Worm (Caenorhabditis elegans): Measurements from ENCODE around the gene srd-1.

The srd-1 gene

DNA sequence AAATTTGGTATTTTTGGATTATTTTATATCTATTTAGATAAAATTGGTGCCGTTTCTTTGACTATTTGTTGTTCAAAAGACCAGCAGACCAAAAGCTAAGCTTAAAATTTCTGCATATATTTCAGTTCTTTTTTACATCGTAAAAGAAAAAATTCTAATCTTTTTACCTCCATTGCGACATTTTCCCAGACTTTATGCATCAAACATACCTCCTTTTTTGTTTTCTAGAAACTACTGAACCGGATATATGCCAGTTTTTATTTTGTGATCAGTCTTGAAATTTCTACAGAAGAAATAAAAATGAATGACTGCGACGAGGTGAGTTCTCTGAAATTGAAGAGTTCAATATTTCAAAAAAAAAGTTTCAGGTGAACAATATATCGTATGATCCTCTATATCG is 12.1 kb upstream of the srd-1 start, which contains the start of gene srb-6:
Gene srb-6, plus strand, starts transcription at position 301 of the 400 bp plus-strand sequence.
- no peak for TF ChIP-seq unc-62 (GFP tag; optimal IDR thresholded peaks at IDR 0.05)

ce11 chrII:10192207-10192606 is 9.7 kb upstream of the srd-1 start, which contains the start of gene R05H5.7:
TSS of gene R05H5.7 (plus strand) at chrII:10192507.
- no peak for TF ChIP-seq unc-62 (GFP tag; optimal IDR thresholded peaks at IDR 0.05)

ce11 chrII:10189369-10189768 is 6.8 kb upstream of the srd-1 start, which contains the start of gene cdc-25.4:
TSS of gene cdc-25.4 (minus strand) at chrII:10189469.
- TF ChIP-seq unc-62 (GFP tag; optimal IDR thresholded peaks at IDR 0.05): no peak

- no peak for TF ChIP-seq unc-62 (GFP tag; optimal IDR thresholded peaks at IDR 0.05)
These were observed 5.3 kb upstream of the srd-1 start, which contains the start of gene srd-2 for ce11 chrII:10187808-10188207. TSS of gene srd-2 (minus strand) at chrII:10187908.

ce11 chrII:10174338-10174737 is 8.2 kb downstream of the srd-1 start, which contains the start of gene F33H1.4:
TSS of gene F33H1.4 (plus strand) at chrII:10174648.
- TF ChIP-seq unc-62 (GFP tag; optimal IDR thresholded peaks at IDR 0.05): no peak

DNA sequence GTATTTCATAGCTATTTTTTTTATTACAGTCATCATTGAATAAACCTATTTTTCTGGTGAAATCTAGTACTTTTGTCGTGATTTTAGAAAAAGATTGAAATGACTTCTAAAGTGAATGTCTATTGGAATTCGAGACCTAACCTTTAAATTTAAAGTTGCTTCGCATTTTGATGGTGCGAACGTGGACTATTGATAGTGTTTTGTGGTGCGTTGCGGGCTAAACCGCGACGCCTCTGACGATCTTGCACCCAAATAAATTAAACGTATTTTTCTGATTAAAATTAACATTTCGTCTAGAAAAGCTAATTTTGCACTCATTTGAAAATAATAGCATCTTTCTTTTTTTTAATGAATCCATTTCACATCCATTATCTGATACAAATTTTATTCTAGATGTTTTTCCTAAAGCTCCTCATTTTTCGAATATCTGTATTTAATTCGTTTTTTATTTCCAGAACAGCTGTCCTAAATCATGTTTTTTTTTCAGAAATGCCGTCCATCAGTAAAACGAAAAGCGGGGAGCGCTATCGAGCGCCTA is 10.0 kb downstream of the srd-1 start, which contains the start of gene wbp-11:
Gene wbp-11, plus strand, starts transcription at position 488 of the 538 bp plus-strand sequence.
- no peak for TF ChIP-seq unc-62 (GFP tag; optimal IDR thresholded peaks at IDR 0.05)

- TF ChIP-seq unc-62 (GFP tag; optimal IDR thresholded peaks at IDR 0.05): no peak
These were observed 11.7 kb downstream of the srd-1 start, which contains the start of gene gpd-4 for ce11 chrII:10170837-10171318. TSS of gene gpd-4 (plus strand) at chrII:10171268.

- TF ChIP-seq unc-62 (GFP tag; optimal IDR thresholded peaks at IDR 0.05): no peak
These were observed 13.4 kb downstream of the srd-1 start, which contains the start of gene daf-19 for ce11 chrII:10168905-10169782. TSS of gene daf-19 (minus strand) at chrII:10169346.

DNA sequence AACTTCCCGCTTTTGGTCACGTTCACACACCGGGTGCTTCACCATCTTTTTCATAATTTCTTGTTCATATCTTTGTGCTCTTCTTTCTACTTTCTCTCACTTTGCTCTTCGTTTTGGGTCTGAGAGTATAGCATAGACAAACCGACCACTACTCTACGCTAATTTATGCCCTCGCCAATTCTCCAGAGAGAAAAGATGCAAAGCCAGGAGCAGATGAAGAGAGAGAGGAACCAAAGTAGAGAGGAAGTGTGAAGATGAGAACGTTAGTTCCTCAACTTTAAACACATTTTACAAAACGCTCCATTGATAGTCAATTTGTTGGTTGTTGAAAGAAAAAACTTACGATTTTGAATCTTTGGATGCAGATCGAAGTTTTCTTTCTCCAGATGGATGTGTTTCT is 14.8 kb downstream of the srd-1 start:
- no peak for TF ChIP-seq unc-62 (GFP tag; optimal IDR thresholded peaks at IDR 0.05)

DNA sequence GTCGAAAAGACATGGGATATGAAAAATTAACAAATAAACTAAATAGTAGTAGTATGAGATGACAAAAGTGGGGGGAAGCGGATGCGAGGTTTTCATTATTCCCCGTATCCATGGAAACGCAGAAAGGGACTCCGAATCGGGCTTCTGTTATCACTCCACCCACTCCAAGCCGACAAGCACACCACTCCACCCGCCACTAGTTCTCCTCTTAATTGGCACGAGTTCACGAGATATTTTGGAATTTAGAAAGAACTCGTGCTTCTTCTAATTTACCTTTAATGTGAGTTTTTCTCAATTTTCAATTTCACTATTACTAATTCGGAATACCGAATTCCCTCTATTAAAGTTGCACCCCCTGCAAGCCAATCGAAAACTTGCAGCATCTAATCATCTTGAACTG is 16.2 kb downstream of the srd-1 start:
- TF ChIP-seq unc-62 (GFP tag; optimal IDR thresholded peaks at IDR 0.05): no peak

- no peak for TF ChIP-seq unc-62 (GFP tag; optimal IDR thresholded peaks at IDR 0.05)
These were observed 18.4 kb downstream of the srd-1 start for ce11 chrII:10164137-10164536.

DNA sequence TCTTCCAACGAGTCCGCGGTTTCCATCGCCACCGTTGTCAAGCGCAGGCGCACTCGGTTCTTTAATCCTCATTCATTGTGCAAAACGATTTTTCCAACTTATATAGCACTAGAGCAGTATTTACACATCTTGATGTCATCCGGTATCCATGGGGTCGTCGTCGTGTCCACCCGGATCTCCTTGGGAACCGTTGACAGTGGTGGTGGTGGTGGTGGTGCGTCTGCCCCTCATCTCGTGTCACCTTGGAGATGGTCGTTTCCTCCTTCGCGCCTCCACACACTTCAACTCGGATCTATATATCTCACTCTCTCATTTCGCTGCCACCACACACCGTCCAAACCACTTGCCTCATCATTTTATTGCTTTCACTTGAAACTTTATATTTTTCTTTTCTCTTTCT is 19.7 kb downstream of the srd-1 start:
- no peak for TF ChIP-seq unc-62 (GFP tag; optimal IDR thresholded peaks at IDR 0.05)

ce11 chrII:10155106-10155505 is 27.4 kb downstream of the srd-1 start, which contains the start of gene nlp-63:
TSS of gene nlp-63 (plus strand) at chrII:10155406.
- no peak for TF ChIP-seq unc-62 (GFP tag; optimal IDR thresholded peaks at IDR 0.05)

DNA sequence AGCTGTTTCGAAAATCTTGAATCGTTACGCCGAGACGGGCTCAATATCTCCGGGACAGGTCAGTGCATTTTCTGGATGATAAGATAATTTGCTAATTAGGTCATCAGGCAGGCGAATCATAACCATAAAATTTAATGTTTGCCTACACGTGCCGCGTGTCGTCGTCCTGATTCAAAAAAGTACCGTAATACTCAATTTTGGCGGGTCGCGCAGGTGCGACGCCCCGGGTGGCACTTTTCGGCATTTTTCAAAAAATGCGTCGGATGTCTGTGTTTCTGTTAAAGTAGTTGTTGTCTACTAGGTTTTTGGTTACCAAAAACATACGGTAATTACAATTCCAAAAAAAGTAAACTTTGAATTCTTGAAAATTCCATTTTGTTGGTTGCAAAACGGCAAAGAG is 35.0 kb downstream of the srd-1 start:
- TF ChIP-seq unc-62 (GFP tag; optimal IDR thresholded peaks at IDR 0.05): no peak

DNA sequence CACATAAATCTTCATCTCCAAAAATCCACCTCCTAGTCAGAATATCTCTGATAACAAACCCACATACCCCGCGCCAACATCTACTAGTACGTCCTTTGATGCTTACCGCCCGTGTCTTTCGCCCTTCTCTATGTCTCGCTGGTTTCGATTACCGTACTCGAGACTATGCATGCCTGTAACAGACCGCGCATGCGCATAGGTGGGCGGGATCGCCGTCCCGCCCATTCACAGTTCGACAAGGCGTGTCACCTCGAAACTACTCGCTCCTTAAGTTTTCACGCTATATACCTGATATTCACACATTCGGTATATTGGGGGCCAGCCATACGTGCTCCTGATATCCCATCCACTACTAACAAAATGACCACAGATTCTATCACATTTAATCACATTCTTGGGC is 36.0 kb downstream of the srd-1 start, which contains the start of gene pax-3:
Gene pax-3, plus strand, starts transcription at position 83 of the 400 bp plus-strand sequence.
- TF ChIP-seq unc-62 (GFP tag; optimal IDR thresholded peaks at IDR 0.05): no peak

DNA sequence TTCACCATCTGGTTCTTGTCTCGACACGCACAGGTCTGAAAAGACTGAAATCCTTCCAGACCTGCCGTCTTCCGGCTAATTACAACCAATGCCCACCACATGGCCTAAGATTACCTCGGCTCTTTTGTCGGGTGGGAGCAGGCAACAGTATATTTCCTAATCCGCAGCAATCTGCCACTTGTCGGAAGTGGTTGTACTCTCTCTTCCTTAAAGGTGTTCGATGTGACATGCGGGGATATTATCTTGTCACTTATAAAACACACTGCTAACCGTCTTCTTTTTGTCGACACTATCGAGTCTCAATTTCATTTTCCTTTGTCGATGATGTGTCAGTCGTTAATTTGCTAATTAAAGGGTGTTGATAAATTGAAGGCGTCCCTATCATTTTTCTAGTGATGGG is 38.4 kb downstream of the srd-1 start, which contains the start of gene F27E5.3:
Gene F27E5.3, minus strand, starts transcription at position 101 of the 400 bp plus-strand sequence.
- no peak for TF ChIP-seq unc-62 (GFP tag; optimal IDR thresholded peaks at IDR 0.05)

Measured in whole organism, dauer.